Fruit fly (Drosophila melanogaster) whole organism, embryonic: ENCODE results near the gene trbl.

Source experiments
- Bgb ChIP-seq: fragments of 200-800 bp; sonication (Bioruptor generic); IDR thresholded peaks from 2 replicates; pipeline ENCODE4 v1.3.6; 2022; ENCODE audit warnings: missing biosample characterization, missing genetic modification characterization; ENCODE audit not compliant: partially characterized antibody
- CG11560 ChIP-seq: fragments of 200-800 bp; sonication (Bioruptor generic); IDR thresholded peaks from 3 replicates; pipeline ENCODE4 v1.3.6; 2022; ENCODE audit warnings: missing biosample characterization, missing genetic modification characterization
- CG11696 ChIP-seq: fragments of 200-800 bp; sonication (Bioruptor generic); IDR thresholded peaks from 2 replicates; pipeline ENCODE4 v1.3.6; 2022; ENCODE audit warnings: missing biosample characterization, missing genetic modification characterization
- CG13287 ChIP-seq: fragments of 200-800 bp; sonication (Bioruptor generic); IDR thresholded peaks from 2 replicates; pipeline ENCODE4 v1.3.6; 2022; ENCODE audit warnings: missing biosample characterization, missing genetic modification characterization; ENCODE audit not compliant: partially characterized antibody
- CG14441 ChIP-seq: fragments of 200-800 bp; sonication (Bioruptor generic); IDR thresholded peaks from 2 replicates; pipeline ENCODE4 v1.3.6; 2022; ENCODE audit warnings: missing biosample characterization, missing genetic modification characterization
- CG15073 ChIP-seq: fragments of 200-800 bp; sonication (Bioruptor generic); optimal IDR thresholded peaks from 2 replicates; lab custom pipeline; 2016; ENCODE audit warnings: missing biosample characterization, missing genetic modification characterization
- CG2116 ChIP-seq: fragments of 200-800 bp; sonication (Bioruptor generic); optimal IDR thresholded peaks from 3 replicates; lab custom pipeline; 2018; ENCODE audit warnings: missing biosample characterization, mild to moderate bottlenecking, missing genetic modification characterization
- CG2202 ChIP-seq: fragments of 200-800 bp; sonication (Bioruptor generic); optimal IDR thresholded peaks from 2 replicates; lab custom pipeline; 2018; ENCODE audit warnings: missing biosample characterization, mild to moderate bottlenecking, missing genetic modification characterization
- CG2712 ChIP-seq: fragments of 200-800 bp; optimal IDR thresholded peaks from 3 replicates; lab custom pipeline; 2019; ENCODE audit warnings: missing biosample characterization, mild to moderate bottlenecking, missing genetic modification characterization, moderate library complexity
- CG30020 ChIP-seq: fragments of 200-800 bp; optimal IDR thresholded peaks from 2 replicates; lab custom pipeline; 2019; ENCODE audit warnings: missing biosample characterization, mild to moderate bottlenecking, missing genetic modification characterization, moderate library complexity
- CG30403 ChIP-seq: fragments of 200-800 bp; sonication (Bioruptor generic); optimal IDR thresholded peaks from 3 replicates; lab custom pipeline; 2016; ENCODE audit warnings: missing biosample characterization, missing genetic modification characterization
- CG3065 ChIP-seq: fragments of 200-800 bp; sonication (Bioruptor generic); optimal IDR thresholded peaks from 2 replicates; lab custom pipeline; 2016; ENCODE audit warnings: missing biosample characterization, missing genetic modification characterization
- CG4282 ChIP-seq: fragments of 200-800 bp; sonication (Bioruptor generic); optimal IDR thresholded peaks from 2 replicates; lab custom pipeline; 2016; ENCODE audit warnings: missing biosample characterization, missing genetic modification characterization
- CG4424 ChIP-seq: fragments of 200-800 bp; sonication (Bioruptor generic); optimal IDR thresholded peaks from 3 replicates; lab custom pipeline; 2016; ENCODE audit warnings: missing biosample characterization, missing genetic modification characterization
- CG4707 ChIP-seq: fragments of 200-800 bp; sonication (Bioruptor generic); optimal IDR thresholded peaks from 2 replicates; lab custom pipeline; 2018; ENCODE audit warnings: missing biosample characterization, mild to moderate bottlenecking, missing genetic modification characterization, moderate library complexity
- CG5180 ChIP-seq: fragments of 200-800 bp; sonication (Bioruptor generic); optimal IDR thresholded peaks from 3 replicates; lab custom pipeline; 2017; ENCODE audit warnings: missing biosample characterization, missing genetic modification characterization, mild to moderate bottlenecking, moderate library complexity, missing genetic modification reagents
- CG8924 ChIP-seq: fragments of 200-800 bp; optimal IDR thresholded peaks from 3 replicates; lab custom pipeline; 2019; ENCODE audit warnings: missing biosample characterization, mild to moderate bottlenecking, missing genetic modification characterization, moderate library complexity
- CG9437 ChIP-seq: fragments of 200-800 bp; sonication (Bioruptor generic); optimal IDR thresholded peaks from 2 replicates; lab custom pipeline; 2018; ENCODE audit warnings: missing biosample characterization, mild to moderate bottlenecking, missing genetic modification characterization
- Chrac-16 ChIP-seq: fragments of 200-800 bp; sonication (Bioruptor generic); optimal IDR thresholded peaks from 3 replicates; lab custom pipeline; 2016; ENCODE audit warnings: missing biosample characterization, missing genetic modification characterization
- Dek ChIP-seq: fragments of 200-800 bp; sonication (Bioruptor generic); optimal IDR thresholded peaks from 3 replicates; lab custom pipeline; 2019; ENCODE audit warnings: missing biosample characterization, mild to moderate bottlenecking, missing genetic modification characterization, moderate library complexity
- Dfd ChIP-seq, 2 experiments: fragments of >200 bp; optimal IDR thresholded peaks; 2 replicates each; lab custom pipeline; 2017; ENCODE audit warnings: missing biosample characterization in 2 of 2, missing genetic modification characterization in 2 of 2
- Dll ChIP-seq: fragments of 200-800 bp; sonication (Bioruptor generic); IDR thresholded peaks from 4 replicates; pipeline ENCODE4 v1.3.6; 2022; ENCODE audit warnings: missing biosample characterization, missing genetic modification characterization; ENCODE audit not compliant: partially characterized antibody
- Doc2 ChIP-seq: fragments of 200-800 bp; sonication (Bioruptor generic); IDR thresholded peaks from 2 replicates; pipeline ENCODE4 v1.3.6; 2022; ENCODE audit warnings: missing biosample characterization, missing genetic modification characterization
- Dp ChIP-seq: fragments of 200-800 bp; sonication (Bioruptor generic); optimal IDR thresholded peaks from 2 replicates; lab custom pipeline; 2018; ENCODE audit warnings: missing biosample characterization, mild to moderate bottlenecking, missing genetic modification characterization, moderate library complexity
- Drgx ChIP-seq: fragments of 200-800 bp; sonication (Bioruptor generic); IDR thresholded peaks from 2 replicates; pipeline ENCODE4 v1.3.6; 2022; ENCODE audit warnings: missing biosample characterization, missing genetic modification characterization
- HLH4C ChIP-seq: fragments of 200-800 bp; sonication (Bioruptor generic); IDR thresholded peaks from 3 replicates; pipeline ENCODE4 v1.3.6; 2022; ENCODE audit warnings: missing biosample characterization, missing genetic modification characterization; ENCODE audit not compliant: partially characterized antibody
- HmgZ ChIP-seq: fragments of 200-800 bp; sonication (Bioruptor generic); optimal IDR thresholded peaks from 2 replicates; lab custom pipeline; 2018; ENCODE audit warnings: missing biosample characterization, mild to moderate bottlenecking, missing genetic modification characterization
- Hmx ChIP-seq: fragments of 200-800 bp; sonication (Bioruptor generic); optimal IDR thresholded peaks from 2 replicates; lab custom pipeline; 2016; ENCODE audit warnings: missing biosample characterization, missing genetic modification characterization
- Jarid2 ChIP-seq: fragments of 200-800 bp; sonication (Bioruptor generic); optimal IDR thresholded peaks from 3 replicates; lab custom pipeline; 2017; ENCODE audit warnings: mild to moderate bottlenecking, missing biosample characterization, missing genetic modification reagents, missing genetic modification characterization
- MBD-R2 ChIP-seq: fragments of 200-800 bp; sonication (Bioruptor generic); IDR thresholded peaks from 2 replicates; pipeline ENCODE4 v1.3.6; 2022; ENCODE audit warnings: missing biosample characterization, missing genetic modification characterization
- Meics ChIP-seq: fragments of 200-800 bp; sonication (Bioruptor generic); optimal IDR thresholded peaks from 2 replicates; lab custom pipeline; 2017; ENCODE audit warnings: missing biosample characterization, mild to moderate bottlenecking, missing genetic modification characterization
- NK7.1 ChIP-seq: fragments of 200-800 bp; sonication (Bioruptor generic); optimal IDR thresholded peaks from 3 replicates; lab custom pipeline; 2016; ENCODE audit warnings: missing biosample characterization, missing genetic modification characterization
- Poxn ChIP-seq: fragments of 200-800 bp; sonication (Bioruptor generic); IDR thresholded peaks from 2 replicates; pipeline ENCODE4 v1.3.6; 2022; ENCODE audit warnings: missing biosample characterization, missing genetic modification characterization
- ac ChIP-seq: fragments of 200-800 bp; sonication (Bioruptor generic); optimal IDR thresholded peaks from 3 replicates; lab custom pipeline; 2017; ENCODE audit warnings: missing biosample characterization, mild to moderate bottlenecking, missing genetic modification characterization
- ap ChIP-seq: fragments of 200-800 bp; sonication (Bioruptor generic); IDR thresholded peaks from 2 replicates; pipeline ENCODE4 v1.3.6; 2022; ENCODE audit warnings: missing biosample characterization, missing genetic modification characterization
- ase ChIP-seq: fragments of 200-800 bp; sonication (Bioruptor generic); IDR thresholded peaks from 3 replicates; pipeline ENCODE4 v1.3.6; 2022; ENCODE audit warnings: missing biosample characterization, missing genetic modification characterization
- gem ChIP-seq: fragments of 200-800 bp; sonication (Bioruptor generic); optimal IDR thresholded peaks from 2 replicates; lab custom pipeline; 2019; ENCODE audit warnings: missing biosample characterization, mild to moderate bottlenecking, missing genetic modification characterization, moderate library complexity
- hbn ChIP-seq: fragments of 200-800 bp; sonication (Bioruptor generic); IDR thresholded peaks from 2 replicates; pipeline ENCODE4 v1.3.6; 2022; ENCODE audit warnings: missing biosample characterization, missing genetic modification characterization; ENCODE audit not compliant: partially characterized antibody
- hkb ChIP-seq, 2 experiments: fragments of 200-800 bp in 1 of 2; fragments of >200 bp in 1 of 2; sonication (Bioruptor generic) in 1 of 2; IDR thresholded peaks in 1 of 2; optimal IDR thresholded peaks in 1 of 2; 2 replicates each; pipeline versions ENCODE4 v1.3.6 to Lab custom; 2017 to 2022; ENCODE audit warnings: missing biosample characterization in 1 of 2, missing genetic modification characterization in 1 of 2
- lilli ChIP-seq: fragments of 200-800 bp; sonication (Bioruptor generic); optimal IDR thresholded peaks from 3 replicates; lab custom pipeline; 2016; ENCODE audit warnings: missing biosample characterization, missing genetic modification characterization
- odd ChIP-seq: fragments of 200-800 bp; sonication (Bioruptor generic); optimal IDR thresholded peaks from 2 replicates; lab custom pipeline; 2017; ENCODE audit warnings: missing biosample characterization, mild to moderate bottlenecking, missing genetic modification characterization
- peb ChIP-seq: fragments of 200-800 bp; sonication (Bioruptor generic); IDR thresholded peaks from 2 replicates; pipeline ENCODE4 v1.3.6; 2022; ENCODE audit warnings: missing biosample characterization, missing genetic modification characterization
- ro ChIP-seq: fragments of 200-800 bp; sonication (Bioruptor generic); IDR thresholded peaks from 2 replicates; pipeline ENCODE4 v1.3.6; 2022; ENCODE audit warnings: missing biosample characterization, missing genetic modification characterization
- sc ChIP-seq, 3 experiments: fragments of >200 bp in 2 of 3; fragments of 200-800 bp in 1 of 3; sonication (Bioruptor generic) in 1 of 3; optimal IDR thresholded peaks; 2 replicates in 2 of 3; 3 replicates in 1 of 3; lab custom pipeline; 2017; ENCODE audit warnings: mild to moderate bottlenecking in 1 of 3, missing biosample characterization in 1 of 3, missing genetic modification characterization in 1 of 3, missing genetic modification reagents in 1 of 3
- tup ChIP-seq: fragments of 200-800 bp; sonication (Bioruptor generic); optimal IDR thresholded peaks from 2 replicates; lab custom pipeline; 2016; ENCODE audit warnings: missing biosample characterization, mild to moderate bottlenecking, missing genetic modification characterization, moderate library complexity
- twi ChIP-seq: fragments of 200-800 bp; optimal IDR thresholded peaks from 2 replicates; lab custom pipeline; 2019; ENCODE audit warnings: missing biosample characterization, mild to moderate bottlenecking, missing genetic modification characterization, moderate library complexity
- tx ChIP-seq: fragments of 200-800 bp; sonication (Bioruptor generic); optimal IDR thresholded peaks from 2 replicates; lab custom pipeline; 2016; ENCODE audit warnings: missing biosample characterization, missing genetic modification characterization

The trbl gene

dm6 chr3L:20398243-20399222 is 2.9 kb downstream of the trbl start (continued):
- TF ChIP-seq Chrac-16 (GFP tag; lab: Kevin White, UChicago) (peak; percentile 71), CG2116 (GFP tag; lab: Kevin White, UChicago) (peak; percentile 39), Dfd (GFP tag; optimal IDR thresholded peaks at IDR 0.05; lab: Kevin White, UChicago) (no peak), Bgb (GFP tag; lab: Robert Waterston, UW) (no peak; the same call in 1 of the 2 replicates), HmgZ (peak; percentile 74), Hmx (GFP tag; lab: Kevin White, UChicago) (peak; percentile 69), CG14441 (GFP tag; lab: Robert Waterston, UW) (peak; percentile 79), tup (peak; percentile 32), Drgx (GFP tag; lab: Robert Waterston, UW) (peak; percentile 78), ap (peak; percentile 50), MBD-R2 (GFP tag; lab: Robert Waterston, UW) (peak; percentile 9; the same call in 1 of the 2 replicates), Doc2 (GFP tag; lab: Robert Waterston, UW) (no peak), CG2202 (peak; percentile 57), CG5180 (GFP tag; lab: Kevin White, UChicago) (peak; percentile 74), gem (peak; percentile 94), CG8924 (tag; lab: Kevin White, UChicago) (peak; percentile 92), CG30403 (GFP tag; lab: Kevin White, UChicago) (peak; percentile 91), ac (GFP tag; lab: Kevin White, UChicago) (peak; percentile 35), hbn (GFP tag; lab: Robert Waterston, UW) (no peak), CG11560 (tag; lab: Robert Waterston, UW) (no peak), Poxn (GFP tag; lab: Robert Waterston, UW) (no peak), CG4707 (GFP tag; lab: Kevin White, UChicago) (peak; percentile 54), CG9437 (GFP tag; lab: Kevin White, UChicago) (peak; percentile 86), odd (GFP tag; lab: Kevin White, UChicago) (peak; percentile 82), CG13287 (peak; percentile 18; the same call in 1 of the 2 replicates), peb (GFP tag; lab: Robert Waterston, UW) (peak; percentile 51; the same call in 1 of the 2 replicates), Meics (GFP tag; lab: Kevin White, UChicago) (peak; percentile 82), tx (peak; percentile 75), sc (optimal IDR thresholded peaks at IDR 0.05; lab: Kevin White, UChicago) (no peak), sc (GFP tag; optimal IDR thresholded peaks at IDR 0.05; lab: Kevin White, UChicago) (peak; percentile 72), CG11696 (peak; percentile 66), NK7.1 (peak; percentile 54), ase (peak; percentile 79), CG4424 (GFP tag; lab: Kevin White, UChicago) (peak; percentile 91), HLH4C (GFP tag; lab: Robert Waterston, UW) (no peak), Jarid2 (peak; percentile 66), twi (tag; lab: Kevin White, UChicago) (peak; percentile 69), Dek (tag; lab: Kevin White, UChicago) (peak; percentile 90), CG2712 (peak; percentile 90), lilli (GFP tag; lab: Kevin White, UChicago) (peak; percentile 89), CG15073 (GFP tag; lab: Kevin White, UChicago) (no peak), ro (peak; percentile 38; the same call in 1 of the 2 replicates), Dll (GFP tag; lab: Robert Waterston, UW) (no peak), CG4282 (GFP tag; lab: Kevin White, UChicago) (no peak), CG3065 (GFP tag; lab: Kevin White, UChicago) (peak; percentile 33), Dp (no peak), CG30020 (tag; lab: Kevin White, UChicago) (peak; percentile 66), hkb (optimal IDR thresholded peaks at IDR 0.05; lab: Kevin White, UChicago) (no peak), hkb (GFP tag; IDR thresholded peaks at IDR 0.05; lab: Robert Waterston, UW) (peak; percentile 89)
